Worm (Caenorhabditis elegans): ENCODE measurements around the gene C25A8.1.
A peak's percentile ranks its signal among the peaks of the same experiment; 100 is the strongest.

C25A8.1 gene

ce11 chrIV:7024829-7025228 lies 13.9 kb downstream of the C25A8.1 start:
- TF ChIP-seq W03F9.2 (tag; optimal IDR thresholded peaks at IDR 0.05) (no peak), him-1 (tag; optimal IDR thresholded peaks at IDR 0.05) (no peak), dao-5 (tag; optimal IDR thresholded peaks at IDR 0.05) (no peak)

- TF ChIP-seq dao-5 (tag; optimal IDR thresholded peaks at IDR 0.05) (no peak), W03F9.2 (tag; optimal IDR thresholded peaks at IDR 0.05) (no peak), him-1 (tag; optimal IDR thresholded peaks at IDR 0.05) (no peak)
These were observed 14.9 kb downstream of the C25A8.1 start for ce11 chrIV:7025835-7026234.

DNA sequence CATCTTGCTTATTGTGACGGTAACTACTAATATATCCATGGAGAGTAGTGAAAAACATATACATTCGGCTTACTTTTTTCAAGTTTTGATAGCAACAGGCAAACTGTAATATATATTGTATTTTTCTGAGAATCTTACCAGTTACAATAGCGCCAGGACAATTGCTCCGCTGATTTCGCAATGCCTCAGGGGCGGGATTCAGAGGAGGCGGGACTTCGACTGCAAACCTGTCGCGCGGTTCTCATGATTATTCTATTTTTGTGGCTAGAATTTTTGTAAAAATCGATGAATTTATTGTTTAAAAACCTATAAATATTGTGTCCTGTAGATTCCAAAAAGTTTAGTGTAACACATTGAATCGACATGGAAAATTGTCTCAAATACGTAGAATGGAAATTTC lies 20.1 kb downstream of the C25A8.1 start:
- TF ChIP-seq him-1 (tag; optimal IDR thresholded peaks at IDR 0.05) (no peak), W03F9.2 (tag; optimal IDR thresholded peaks at IDR 0.05) (no peak), dao-5 (tag; optimal IDR thresholded peaks at IDR 0.05) (no peak)

- TF ChIP-seq W03F9.2 (tag; optimal IDR thresholded peaks at IDR 0.05): no peak
- no peak for TF ChIP-seq dao-5 (tag; optimal IDR thresholded peaks at IDR 0.05)
- no peak for TF ChIP-seq him-1 (tag; optimal IDR thresholded peaks at IDR 0.05)
These were observed 21.5 kb downstream of the C25A8.1 start, which contains the start of gene C06G3.8 for ce11 chrIV:7032459-7032858. Gene C06G3.8 (minus strand): TSS chrIV:7032559.

ce11 chrIV:7035823-7036222 lies 24.9 kb downstream of the C25A8.1 start, which contains the start of gene C06G3.3:
Gene C06G3.3 (plus strand): TSS chrIV:7036123.
- TF ChIP-seq him-1 (tag; optimal IDR thresholded peaks at IDR 0.05) (no peak), dao-5 (tag; optimal IDR thresholded peaks at IDR 0.05) (no peak), W03F9.2 (tag; optimal IDR thresholded peaks at IDR 0.05) (no peak)

ce11 chrIV:7036790-7037189 lies 25.9 kb downstream of the C25A8.1 start, which contains the start of gene ufl-1:
Gene ufl-1 (minus strand): TSS chrIV:7036859.
- TF ChIP-seq him-1 (tag; optimal IDR thresholded peaks at IDR 0.05): no peak
- no peak for TF ChIP-seq W03F9.2 (tag; optimal IDR thresholded peaks at IDR 0.05)
- TF ChIP-seq dao-5 (tag; optimal IDR thresholded peaks at IDR 0.05): no peak

DNA sequence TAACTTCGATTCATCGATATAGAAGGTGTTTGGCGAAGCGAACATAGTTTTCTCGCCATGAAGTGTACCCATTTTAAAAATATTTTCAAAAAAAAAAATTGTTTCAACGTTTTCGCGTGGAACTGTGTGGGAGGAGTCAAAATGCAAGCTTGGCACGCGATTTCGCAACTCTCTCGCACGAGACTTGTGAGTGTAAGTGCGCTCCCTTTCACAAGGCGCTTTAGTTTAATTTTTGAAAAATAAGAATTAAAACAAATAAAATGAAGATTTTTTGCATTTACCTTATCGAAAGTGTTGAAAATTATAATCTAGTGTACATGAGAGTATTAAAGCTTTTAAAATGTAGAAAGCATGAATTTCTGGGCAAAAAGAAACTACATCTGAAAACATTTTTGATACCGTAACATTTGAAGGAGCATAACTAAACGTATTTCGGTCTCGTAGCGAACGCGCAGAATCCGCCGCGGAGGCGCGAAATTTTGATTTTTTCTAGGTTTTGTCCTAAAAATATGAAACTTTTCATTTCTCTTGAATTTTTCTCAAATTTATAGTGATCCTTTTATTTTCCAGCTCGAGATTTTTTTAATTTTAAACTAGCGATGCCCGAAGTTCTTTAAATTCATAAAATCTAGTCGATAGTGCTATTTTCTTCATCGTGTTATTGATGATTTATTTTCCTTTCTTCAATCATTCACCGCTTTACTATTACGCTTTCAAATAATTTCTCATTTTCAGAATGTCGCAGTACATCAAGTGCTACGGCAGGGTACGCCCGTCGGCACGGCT lies 28.7 kb downstream of the C25A8.1 start, which contains the start of the genes cogc-2 and klp-18:
Gene cogc-2, minus strand, starts transcription at position 105 of the 786 bp plus-strand sequence.
Gene klp-18, plus strand, starts transcription at position 736 of the 786 bp plus-strand sequence.
- no peak for TF ChIP-seq dao-5 (tag; optimal IDR thresholded peaks at IDR 0.05)
- TF ChIP-seq him-1 (tag; optimal IDR thresholded peaks at IDR 0.05): peak; percentile 20
- peak; percentile 90 for TF ChIP-seq W03F9.2 (tag; optimal IDR thresholded peaks at IDR 0.05)

ce11 chrIV:7043430-7043829 lies 32.5 kb downstream of the C25A8.1 start:
- no peak for TF ChIP-seq dao-5 (tag; optimal IDR thresholded peaks at IDR 0.05)
- TF ChIP-seq W03F9.2 (tag; optimal IDR thresholded peaks at IDR 0.05): no peak
- TF ChIP-seq him-1 (tag; optimal IDR thresholded peaks at IDR 0.05): no peak

DNA sequence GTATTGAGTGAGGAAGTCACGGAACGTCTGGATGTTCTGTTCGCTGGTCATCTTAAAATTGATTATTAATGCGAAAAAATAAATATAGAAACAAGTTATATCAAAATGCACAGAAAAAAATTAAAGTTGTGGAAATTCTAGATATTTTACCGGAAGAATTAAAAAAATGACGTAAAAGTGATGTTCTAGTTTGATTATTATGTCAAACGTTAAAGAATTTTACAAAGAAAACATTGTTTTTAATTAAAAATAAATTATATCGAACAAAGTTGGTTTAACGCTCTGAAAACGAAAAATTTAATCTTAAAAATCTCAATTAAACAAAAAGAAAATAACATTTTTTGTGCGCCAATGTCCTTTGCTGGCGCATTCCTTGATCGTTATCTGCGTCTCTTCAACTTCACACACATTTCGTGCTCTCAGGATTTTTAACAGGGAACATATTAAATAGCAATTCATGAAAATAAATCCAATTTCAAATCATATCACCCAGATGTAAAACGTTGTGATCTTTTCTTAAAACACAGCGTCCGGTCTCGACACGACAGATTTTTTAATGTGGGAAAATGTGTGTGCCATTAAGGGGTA lies 33.7 kb downstream of the C25A8.1 start, which contains the start of gene tin-9.1:
Gene tin-9.1, minus strand, starts transcription at position 51 of the 588 bp plus-strand sequence.
- TF ChIP-seq dao-5 (tag; optimal IDR thresholded peaks at IDR 0.05): no peak
- peak; percentile 82 for TF ChIP-seq W03F9.2 (tag; optimal IDR thresholded peaks at IDR 0.05)
- no peak for TF ChIP-seq him-1 (tag; optimal IDR thresholded peaks at IDR 0.05)

DNA sequence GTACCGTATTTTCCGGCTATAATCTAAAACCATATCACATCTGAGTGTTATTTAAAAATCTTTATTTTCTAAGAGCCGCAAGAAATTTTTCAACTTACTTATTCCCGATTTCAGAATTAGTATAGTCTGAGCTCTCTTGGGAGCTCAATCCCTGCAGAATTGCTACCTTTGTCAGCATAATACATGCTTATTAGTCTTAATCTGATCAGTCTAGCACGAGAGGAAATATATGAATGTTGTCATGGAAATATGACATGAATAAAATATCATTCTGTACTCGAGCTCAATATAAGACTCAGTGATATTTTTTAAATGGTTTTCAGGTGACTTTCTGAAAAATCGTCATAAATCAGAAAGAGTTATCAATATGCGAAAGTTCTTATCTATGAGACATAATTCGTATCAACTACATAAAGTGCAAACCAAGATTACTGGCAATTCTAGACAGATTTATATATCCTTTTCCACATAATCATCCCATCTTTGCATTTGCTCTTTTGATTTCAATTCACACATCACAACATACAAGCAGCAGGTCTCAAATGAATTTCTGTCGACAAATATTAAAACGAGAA lies 34.5 kb downstream of the C25A8.1 start:
- no peak for TF ChIP-seq W03F9.2 (tag; optimal IDR thresholded peaks at IDR 0.05)
- no peak for TF ChIP-seq him-1 (tag; optimal IDR thresholded peaks at IDR 0.05)
- TF ChIP-seq dao-5 (tag; optimal IDR thresholded peaks at IDR 0.05): no peak

DNA sequence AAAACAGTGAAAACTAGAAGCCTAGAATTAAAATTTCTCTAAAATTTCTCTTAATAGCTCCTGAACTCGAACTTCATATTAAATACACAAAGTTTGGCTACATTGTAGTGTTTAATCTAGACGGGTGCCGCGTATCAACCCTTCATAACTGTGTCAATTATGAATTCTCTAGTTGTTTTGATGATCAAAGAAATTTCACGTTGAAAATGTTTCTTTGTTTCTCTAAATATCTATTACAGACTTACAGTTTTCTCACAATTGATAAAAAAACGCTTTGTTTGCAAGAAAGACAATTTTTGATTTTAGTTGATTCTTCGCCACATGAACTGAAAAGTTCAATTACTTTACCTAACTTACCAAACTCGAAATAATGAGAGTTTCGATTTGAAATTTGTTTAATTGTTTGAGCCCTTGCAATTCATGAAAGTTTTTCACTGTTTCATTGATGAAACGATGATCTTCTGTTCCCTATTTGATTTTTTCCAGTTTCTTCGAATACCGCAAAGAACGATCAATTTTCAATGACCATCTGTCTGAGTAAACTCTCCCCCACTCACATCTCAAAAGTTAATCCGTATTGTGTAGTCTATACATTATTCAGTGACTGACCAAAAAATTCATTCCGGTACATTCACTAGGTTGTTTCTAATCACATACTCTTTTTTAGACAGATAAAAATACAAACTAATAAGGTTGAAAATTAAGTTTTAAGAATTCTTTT lies 35.9 kb downstream of the C25A8.1 start:
- TF ChIP-seq W03F9.2 (tag; optimal IDR thresholded peaks at IDR 0.05): no peak
- TF ChIP-seq him-1 (tag; optimal IDR thresholded peaks at IDR 0.05): no peak
- no peak for TF ChIP-seq dao-5 (tag; optimal IDR thresholded peaks at IDR 0.05)

ce11 chrIV:7047762-7048178 lies 36.8 kb downstream of the C25A8.1 start:
- TF ChIP-seq dao-5 (tag; optimal IDR thresholded peaks at IDR 0.05) (no peak), him-1 (tag; optimal IDR thresholded peaks at IDR 0.05) (no peak)

DNA sequence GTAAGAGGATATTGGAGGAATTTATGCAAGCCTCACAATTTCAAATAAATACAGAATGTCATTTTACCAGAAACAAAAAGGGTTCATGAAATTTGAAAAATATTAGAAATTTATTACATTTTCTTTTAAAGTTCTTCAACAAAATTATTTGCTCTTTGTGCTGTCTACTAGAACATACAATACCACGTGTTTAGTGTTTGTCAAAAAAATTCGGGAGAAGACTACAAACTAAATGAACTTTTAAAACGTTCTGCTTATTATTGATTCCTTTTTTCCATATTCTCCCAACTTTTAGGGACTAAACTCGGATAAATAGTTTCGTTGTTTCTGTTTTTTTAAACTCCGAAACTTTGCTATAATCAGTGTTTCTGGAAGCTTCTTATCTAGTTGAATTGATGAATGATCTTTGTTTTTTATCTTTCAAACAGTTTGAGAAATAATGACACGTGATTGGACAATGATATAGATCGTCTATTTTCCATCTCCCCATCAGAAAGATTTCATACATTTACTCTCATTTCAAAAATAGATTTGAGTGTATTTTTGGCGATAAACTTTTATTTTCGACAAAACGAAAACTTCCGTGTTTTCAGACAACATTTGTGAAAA lies 37.8 kb downstream of the C25A8.1 start:
- no peak for TF ChIP-seq him-1 (tag; optimal IDR thresholded peaks at IDR 0.05)
- TF ChIP-seq W03F9.2 (tag; optimal IDR thresholded peaks at IDR 0.05): no peak
- TF ChIP-seq dao-5 (tag; optimal IDR thresholded peaks at IDR 0.05): no peak
